Fruit fly (Drosophila melanogaster) whole organism, embryonic: Measurements from ENCODE around the gene CG42269.

ENCODE experiments used
- Abd-B ChIP-seq: fragments of 200-800 bp; sonication (Bioruptor generic); optimal IDR thresholded peaks from 2 replicates; lab custom pipeline; 2018; ENCODE audit warnings: missing biosample characterization, mild to moderate bottlenecking, missing genetic modification characterization, moderate library complexity
- CG10267 ChIP-seq: fragments of 200-800 bp; sonication (Bioruptor generic); optimal IDR thresholded peaks from 2 replicates; lab custom pipeline; 2018; ENCODE audit warnings: missing biosample characterization, mild to moderate bottlenecking, missing genetic modification characterization, moderate library complexity
- CG11093 ChIP-seq: fragments of 200-800 bp; sonication (Bioruptor generic); IDR thresholded peaks from 3 replicates; pipeline ENCODE4 v1.3.6; 2022; ENCODE audit warnings: missing biosample characterization, missing genetic modification characterization
- CG1233 ChIP-seq: fragments of 200-800 bp; sonication (Bioruptor generic); optimal IDR thresholded peaks from 4 replicates; lab custom pipeline; 2018; ENCODE audit warnings: missing biosample characterization, mild to moderate bottlenecking, missing genetic modification characterization
- CG1647 ChIP-seq: fragments of 200-800 bp; sonication (Bioruptor generic); optimal IDR thresholded peaks from 3 replicates; lab custom pipeline; 2016; ENCODE audit warnings: missing biosample characterization, missing genetic modification characterization
- CG4282 ChIP-seq: fragments of 200-800 bp; sonication (Bioruptor generic); optimal IDR thresholded peaks from 2 replicates; lab custom pipeline; 2016; ENCODE audit warnings: missing biosample characterization, missing genetic modification characterization
- CG4424 ChIP-seq: fragments of 200-800 bp; sonication (Bioruptor generic); optimal IDR thresholded peaks from 3 replicates; lab custom pipeline; 2016; ENCODE audit warnings: missing biosample characterization, missing genetic modification characterization
- CG4854 ChIP-seq: fragments of 200-800 bp; sonication (Bioruptor generic); optimal IDR thresholded peaks from 2 replicates; lab custom pipeline; 2016; ENCODE audit warnings: missing biosample characterization, missing genetic modification characterization, inconsistent platforms
- CG5953 ChIP-seq: fragments of 200-800 bp; sonication (Bioruptor generic); IDR thresholded peaks from 2 replicates; pipeline ENCODE4 v1.3.6; 2022; ENCODE audit warnings: missing biosample characterization, missing genetic modification characterization
- Dref ChIP-seq: fragments of 200-800 bp; sonication (Bioruptor generic); IDR thresholded peaks from 2 replicates; pipeline ENCODE4 v1.3.6; 2022; ENCODE audit warnings: missing biosample characterization, missing genetic modification characterization
- Ets65A ChIP-seq: fragments of 200-800 bp; sonication (Bioruptor generic); peaks from one replicate; lab custom pipeline; 2016; ENCODE audit warnings: missing biosample characterization, missing genetic modification characterization
- HLH3B ChIP-seq: fragments of 200-800 bp; sonication (Bioruptor generic); IDR thresholded peaks from 2 replicates; pipeline ENCODE4 v1.3.6; 2022; ENCODE audit warnings: missing biosample characterization, missing genetic modification characterization
- Hey ChIP-seq: fragments of 200-800 bp; sonication (Bioruptor generic); optimal IDR thresholded peaks from 3 replicates; lab custom pipeline; 2018; ENCODE audit warnings: missing biosample characterization, mild to moderate bottlenecking, missing genetic modification characterization
- HmgD ChIP-seq: fragments of 200-800 bp; sonication (Bioruptor generic); optimal IDR thresholded peaks from 3 replicates; lab custom pipeline; 2016; ENCODE audit warnings: missing biosample characterization, missing genetic modification characterization
- Hsf ChIP-seq: fragments of 200-800 bp; sonication (Bioruptor generic); optimal IDR thresholded peaks from 3 replicates; lab custom pipeline; 2016; ENCODE audit warnings: missing biosample characterization, missing genetic modification characterization
- Kr ChIP-seq: fragments of 200-800 bp; sonication (Bioruptor generic); optimal IDR thresholded peaks from 2 replicates; lab custom pipeline; 2017; ENCODE audit warnings: missing biosample characterization, mild to moderate bottlenecking, missing genetic modification characterization
- Nf-YA ChIP-seq: fragments of 200-800 bp; sonication (Bioruptor generic); IDR thresholded peaks from 2 replicates; pipeline ENCODE4 v1.3.6; 2022; ENCODE audit warnings: missing biosample characterization, missing genetic modification characterization
- Poxn ChIP-seq: fragments of 200-800 bp; sonication (Bioruptor generic); IDR thresholded peaks from 2 replicates; pipeline ENCODE4 v1.3.6; 2022; ENCODE audit warnings: missing biosample characterization, missing genetic modification characterization
- Ptx1 ChIP-seq: fragments of 200-800 bp; sonication (Bioruptor generic); IDR thresholded peaks from 2 replicates; pipeline ENCODE4 v1.3.6; 2022; ENCODE audit warnings: missing biosample characterization, missing genetic modification characterization
- Rx ChIP-seq: fragments of 200-800 bp; sonication (Bioruptor generic); IDR thresholded peaks from 2 replicates; pipeline ENCODE4 v1.3.6; 2022; ENCODE audit warnings: missing biosample characterization, missing genetic modification characterization
- Six4 ChIP-seq: fragments of 200-800 bp; sonication (Bioruptor generic); optimal IDR thresholded peaks from 2 replicates; lab custom pipeline; 2016; ENCODE audit warnings: missing biosample characterization, missing genetic modification characterization
- Sry-β ChIP-seq: fragments of 200-800 bp; sonication (Bioruptor generic); optimal IDR thresholded peaks from 2 replicates; lab custom pipeline; 2018; ENCODE audit warnings: missing biosample characterization, mild to moderate bottlenecking, missing genetic modification characterization, moderate library complexity
- TFAM ChIP-seq: fragments of 200-800 bp; sonication (Bioruptor generic); optimal IDR thresholded peaks from 2 replicates; lab custom pipeline; 2017; ENCODE audit warnings: missing biosample characterization, missing genetic modification characterization, inconsistent platforms
- ac ChIP-seq: fragments of 200-800 bp; sonication (Bioruptor generic); optimal IDR thresholded peaks from 3 replicates; lab custom pipeline; 2017; ENCODE audit warnings: missing biosample characterization, mild to moderate bottlenecking, missing genetic modification characterization
- bab2 ChIP-seq: fragments of 200-800 bp; sonication (Bioruptor generic); optimal IDR thresholded peaks from 2 replicates; lab custom pipeline; 2016; ENCODE audit warnings: missing biosample characterization, missing genetic modification characterization
- chif ChIP-seq, 2 experiments: fragments of 200-800 bp; sonication (Bioruptor generic); optimal IDR thresholded peaks; 3 replicates each; lab custom pipeline; 2016; ENCODE audit warnings: missing biosample characterization in 2 of 2, missing genetic modification characterization in 2 of 2
- cwo ChIP-seq: fragments of 200-800 bp; sonication (Bioruptor generic); optimal IDR thresholded peaks from 3 replicates; lab custom pipeline; 2017; ENCODE audit warnings: missing biosample characterization, missing genetic modification characterization, mild to moderate bottlenecking, moderate library complexity, missing genetic modification reagents
- dm ChIP-seq: fragments of 200-800 bp; sonication (Bioruptor generic); optimal IDR thresholded peaks from 3 replicates; lab custom pipeline; 2016; ENCODE audit warnings: missing biosample characterization, missing genetic modification characterization
- exex ChIP-seq: fragments of 200-800 bp; sonication (Bioruptor generic); optimal IDR thresholded peaks from 4 replicates; lab custom pipeline; 2018; ENCODE audit warnings: missing biosample characterization, mild to moderate bottlenecking, missing genetic modification characterization, moderate library complexity
- fd96Cb ChIP-seq: fragments of 200-800 bp; sonication (Bioruptor generic); optimal IDR thresholded peaks from 2 replicates; lab custom pipeline; 2018; ENCODE audit warnings: missing biosample characterization, mild to moderate bottlenecking, missing genetic modification characterization, moderate library complexity
- fru ChIP-seq: fragments of >200 bp; optimal IDR thresholded peaks from 2 replicates; lab custom pipeline; 2017
- gcm2 ChIP-seq: fragments of 200-800 bp; sonication (Bioruptor generic); optimal IDR thresholded peaks from 2 replicates; lab custom pipeline; 2016; ENCODE audit warnings: missing biosample characterization, missing genetic modification characterization
- hkb ChIP-seq, 2 experiments: fragments of 200-800 bp in 1 of 2; fragments of >200 bp in 1 of 2; sonication (Bioruptor generic) in 1 of 2; IDR thresholded peaks in 1 of 2; optimal IDR thresholded peaks in 1 of 2; 2 replicates each; pipeline versions ENCODE4 v1.3.6 to Lab custom; 2017 to 2022; ENCODE audit warnings: missing biosample characterization in 1 of 2, missing genetic modification characterization in 1 of 2
- klu ChIP-seq: fragments of 200-800 bp; sonication (Bioruptor generic); IDR thresholded peaks from 2 replicates; pipeline ENCODE4 v1.3.6; 2022; ENCODE audit warnings: missing biosample characterization, missing genetic modification characterization
- kni ChIP-seq: fragments of 200-800 bp; sonication (Bioruptor generic); optimal IDR thresholded peaks from 3 replicates; lab custom pipeline; 2017; ENCODE audit warnings: mild to moderate bottlenecking, missing biosample characterization, missing genetic modification reagents, missing genetic modification characterization
- lab ChIP-seq: fragments of 200-800 bp; sonication (Bioruptor generic); optimal IDR thresholded peaks from 3 replicates; lab custom pipeline; 2017; ENCODE audit warnings: missing biosample characterization, missing genetic modification characterization, mild to moderate bottlenecking, moderate library complexity, missing genetic modification reagents
- luna ChIP-seq: fragments of 200-800 bp; sonication (Bioruptor generic); optimal IDR thresholded peaks from 2 replicates; lab custom pipeline; 2016; ENCODE audit warnings: missing biosample characterization, missing genetic modification characterization
- shn ChIP-seq: fragments of 200-800 bp; sonication (Bioruptor generic); optimal IDR thresholded peaks from 3 replicates; lab custom pipeline; 2016; ENCODE audit warnings: missing biosample characterization, missing genetic modification characterization
- sima ChIP-seq: fragments of 200-800 bp; sonication (Bioruptor generic); optimal IDR thresholded peaks from 2 replicates; lab custom pipeline; 2016; ENCODE audit warnings: missing biosample characterization, missing genetic modification characterization
- so ChIP-seq: fragments of 200-800 bp; sonication (Bioruptor generic); IDR thresholded peaks from 3 replicates; pipeline ENCODE4 v1.3.6; 2022; ENCODE audit warnings: missing biosample characterization, missing genetic modification characterization
- sug ChIP-seq: fragments of 200-800 bp; optimal IDR thresholded peaks from 2 replicates; lab custom pipeline; 2019; ENCODE audit warnings: missing biosample characterization, mild to moderate bottlenecking, missing genetic modification characterization, moderate library complexity
- tll ChIP-seq, 2 experiments: fragments of 200-800 bp in 1 of 2; fragments of >200 bp in 1 of 2; sonication (Bioruptor generic) in 1 of 2; optimal IDR thresholded peaks; 2 replicates each; lab custom pipeline; 2017 to 2019; ENCODE audit warnings: missing biosample characterization in 2 of 2, missing genetic modification characterization in 2 of 2, mild to moderate bottlenecking in 1 of 2, moderate library complexity in 1 of 2
- tup ChIP-seq: fragments of 200-800 bp; sonication (Bioruptor generic); optimal IDR thresholded peaks from 2 replicates; lab custom pipeline; 2016; ENCODE audit warnings: missing biosample characterization, mild to moderate bottlenecking, missing genetic modification characterization, moderate library complexity
- unc-4 ChIP-seq: fragments of 200-800 bp; sonication (Bioruptor generic); IDR thresholded peaks from 2 replicates; pipeline ENCODE4 v1.3.6; 2022; ENCODE audit warnings: missing biosample characterization, missing genetic modification characterization; ENCODE audit not compliant: partially characterized antibody
- zfh2 ChIP-seq: fragments of 200-800 bp; sonication (Bioruptor generic); optimal IDR thresholded peaks from 2 replicates; lab custom pipeline; 2016; ENCODE audit warnings: missing biosample characterization, missing genetic modification characterization

Gene CG42269

DNA sequence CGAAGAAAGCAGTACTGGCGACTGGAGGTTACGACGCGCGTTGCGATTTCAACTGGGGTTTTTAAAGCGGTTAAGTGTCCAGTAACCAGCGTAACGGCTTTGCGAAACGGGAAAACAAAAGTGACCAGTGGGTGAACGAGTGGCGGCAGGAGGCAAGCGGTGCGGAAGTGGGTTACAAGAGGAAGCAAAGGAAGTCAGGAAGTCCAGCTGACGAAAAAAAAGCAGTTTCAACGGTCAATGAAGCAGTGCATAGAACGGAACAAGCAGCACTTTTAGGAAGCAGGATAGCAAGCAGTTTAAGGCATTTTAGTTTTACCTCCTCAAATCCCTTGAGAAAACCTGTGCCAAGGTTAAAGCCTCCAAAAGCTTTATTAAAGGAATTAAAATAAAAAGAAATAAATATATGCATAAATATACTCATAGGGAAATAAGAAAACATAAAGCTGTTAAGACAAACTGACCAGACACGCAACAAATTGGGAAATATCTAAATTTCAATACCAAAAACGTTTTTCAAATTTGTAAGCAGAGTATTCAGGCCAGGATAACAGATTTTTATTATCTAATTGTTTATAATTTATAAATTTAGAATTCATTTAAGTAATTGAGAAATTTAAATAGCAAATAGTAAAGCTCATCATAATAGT, 6.9 kb upstream of the CG42269 start, which contains the start of gene CG6592 (continued):
- TF ChIP-seq bab2 (no peak), klu (GFP tag; lab: Robert Waterston, UW) (no peak), Ptx1 (no peak), Poxn (no peak), dm (GFP tag; lab: Kevin White, UChicago) (peak; percentile 28), sima (no peak), CG4854 (GFP tag; lab: Kevin White, UChicago) (no peak), ac (GFP tag; lab: Kevin White, UChicago) (peak; percentile 82), sug (tag; lab: Kevin White, UChicago) (no peak), HLH3B (GFP tag; lab: Robert Waterston, UW) (no peak), Ets65A (GFP tag; lab: Kevin White, UChicago) (peak; percentile 98), shn (GFP tag; lab: Kevin White, UChicago) (peak; percentile 32), fru (no peak), Hsf (GFP tag; lab: Kevin White, UChicago) (peak; percentile 67), CG5953 (no peak), tll (GFP tag; optimal IDR thresholded peaks at IDR 0.05; lab: Kevin White, UChicago) (peak in 1 of 2 experiments; percentile 67), Six4 (GFP tag; lab: Kevin White, UChicago) (no peak), Nf-YA (GFP tag; lab: Robert Waterston, UW) (no peak), hkb (optimal IDR thresholded peaks at IDR 0.05; lab: Kevin White, UChicago) (no peak), hkb (GFP tag; IDR thresholded peaks at IDR 0.05; lab: Robert Waterston, UW) (no peak), so (GFP tag; lab: Robert Waterston, UW) (0 out of 3 replicates have a peak, but pooled peaks have one; percentile 25), gcm2 (GFP tag; lab: Kevin White, UChicago) (no peak), CG10267 (tag; lab: Kevin White, UChicago) (no peak), tup (GFP tag; lab: Kevin White, UChicago) (no peak), cwo (GFP tag; lab: Kevin White, UChicago) (no peak), Rx (GFP tag; lab: Robert Waterston, UW) (peak; percentile 36; the same call in 1 of the 2 replicates), CG4424 (GFP tag; lab: Kevin White, UChicago) (no peak), kni (GFP tag; lab: Kevin White, UChicago) (no peak), luna (no peak), CG4282 (GFP tag; lab: Kevin White, UChicago) (no peak), unc-4 (no peak), TFAM (GFP tag; lab: Kevin White, UChicago) (no peak), CG1233 (GFP tag; lab: Kevin White, UChicago) (peak; percentile 64), Sry-β (no peak), lab (GFP tag; lab: Kevin White, UChicago) (no peak), exex (tag; lab: Kevin White, UChicago) (no peak), chif (GFP tag; optimal IDR thresholded peaks at IDR 0.05; lab: Kevin White, UChicago) (peak; percentile 36 to 77), Hey (tag; lab: Kevin White, UChicago) (no peak), Kr (GFP tag; lab: Kevin White, UChicago) (peak; percentile 68), zfh2 (GFP tag; lab: Kevin White, UChicago) (no peak), CG1647 (no peak), HmgD (peak; percentile 48), fd96Cb (no peak), Dref (GFP tag; lab: Robert Waterston, UW) (no peak), Abd-B (GFP tag; lab: Kevin White, UChicago) (peak; percentile 24), CG11093 (GFP tag; lab: Robert Waterston, UW) (no peak)
- TF ChIP-seq, all 482 proteins: peak for 142
